Worm (Caenorhabditis elegans): Measurements from ENCODE around the gene ttc-37.

The ttc-37 gene

DNA sequence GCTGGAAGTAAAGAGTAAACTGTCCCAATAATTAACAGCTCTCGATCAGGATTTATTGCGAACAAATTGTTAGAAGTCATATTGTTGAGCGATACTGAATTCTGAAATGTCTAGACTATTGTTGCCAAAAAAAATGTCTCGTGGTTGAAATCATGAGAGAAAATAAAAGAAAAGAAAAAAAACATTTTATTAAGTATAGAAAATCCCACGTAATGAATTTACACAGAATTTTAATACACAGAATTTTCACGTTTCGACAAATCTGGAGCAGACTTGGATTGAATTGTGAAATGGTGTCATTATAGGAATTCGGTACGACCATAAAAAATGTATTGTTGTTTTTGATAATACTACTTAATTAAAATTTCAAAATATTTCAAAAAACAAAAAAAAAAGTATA lies 31.4 kb upstream of the ttc-37 start, which contains the start of gene srt-65:
TSS of gene srt-65 (minus strand) at position 101 of the 400 bp plus-strand sequence.
- TF ChIP-seq hmbx-1 (tag; optimal IDR thresholded peaks at IDR 0.05) (no peak), B0310.2 (tag; optimal IDR thresholded peaks at IDR 0.05) (no peak), flt-1 (GFP tag; IDR thresholded peaks at IDR 0.05) (no peak), ceh-36 (tag; optimal IDR thresholded peaks at IDR 0.05) (no peak), ama-1 (optimal IDR thresholded peaks at IDR 0.05) (no peak), hnd-1 (tag; optimal IDR thresholded peaks at IDR 0.05) (no peak), aly-1 (tag; optimal IDR thresholded peaks at IDR 0.05) (no peak), sea-1 (GFP tag; conservative IDR thresholded peaks at IDR 0.05) (no peak), scrt-1 (GFP tag; IDR thresholded peaks at IDR 0.05) (no peak)

DNA sequence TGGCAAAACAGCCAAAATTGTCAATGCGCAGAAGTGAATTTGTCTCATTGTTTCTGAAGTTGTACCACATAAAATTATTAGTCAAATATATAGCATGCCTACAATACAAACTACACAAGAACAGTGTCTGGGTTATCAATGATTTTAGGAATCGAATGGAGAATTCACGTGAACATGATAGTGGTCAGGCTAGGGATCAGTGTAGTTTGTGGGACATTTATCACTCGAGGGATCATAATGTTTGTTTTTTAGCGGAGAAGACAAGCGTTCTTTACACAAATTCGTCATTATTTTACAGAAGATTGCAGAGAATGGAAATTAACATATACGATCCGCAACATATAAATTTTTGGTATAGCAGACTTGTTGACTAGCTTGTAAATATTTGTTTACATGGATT lies 27.1 kb upstream of the ttc-37 start, which contains the start of gene ugt-51:
TSS of gene ugt-51 (minus strand) at position 101 of the 400 bp plus-strand sequence.
- TF ChIP-seq F13C5.2 (tag; optimal IDR thresholded peaks at IDR 0.05) = no peak
- TF ChIP-seq hmbx-1 (tag; optimal IDR thresholded peaks at IDR 0.05) = no peak
- TF ChIP-seq aly-1 (tag; optimal IDR thresholded peaks at IDR 0.05) = no peak
- TF ChIP-seq ama-1 (optimal IDR thresholded peaks at IDR 0.05) = no peak
- no peak for TF ChIP-seq hmg-4 (GFP tag; optimal IDR thresholded peaks at IDR 0.05)
- no peak for TF ChIP-seq ets-7 (tag; optimal IDR thresholded peaks at IDR 0.05)
- TF ChIP-seq tbx-11 (GFP tag; IDR thresholded peaks at IDR 0.05) = no peak
- TF ChIP-seq ceh-36 (tag; optimal IDR thresholded peaks at IDR 0.05) = no peak
- no peak for TF ChIP-seq tbx-37 (GFP tag; conservative IDR thresholded peaks at IDR 0.05)
- no peak for TF ChIP-seq B0310.2 (tag; optimal IDR thresholded peaks at IDR 0.05)
- no peak for TF ChIP-seq hnd-1 (tag; optimal IDR thresholded peaks at IDR 0.05)
- no peak for TF ChIP-seq sea-1 (GFP tag; conservative IDR thresholded peaks at IDR 0.05)
- TF ChIP-seq ceh-13 (GFP tag; optimal IDR thresholded peaks at IDR 0.05) = no peak
- TF ChIP-seq pes-1 (GFP tag; IDR thresholded peaks at IDR 0.05) = no peak
- TF ChIP-seq tra-4 (tag; optimal IDR thresholded peaks at IDR 0.05) = no peak
- no peak for TF ChIP-seq scrt-1 (GFP tag; IDR thresholded peaks at IDR 0.05)

DNA sequence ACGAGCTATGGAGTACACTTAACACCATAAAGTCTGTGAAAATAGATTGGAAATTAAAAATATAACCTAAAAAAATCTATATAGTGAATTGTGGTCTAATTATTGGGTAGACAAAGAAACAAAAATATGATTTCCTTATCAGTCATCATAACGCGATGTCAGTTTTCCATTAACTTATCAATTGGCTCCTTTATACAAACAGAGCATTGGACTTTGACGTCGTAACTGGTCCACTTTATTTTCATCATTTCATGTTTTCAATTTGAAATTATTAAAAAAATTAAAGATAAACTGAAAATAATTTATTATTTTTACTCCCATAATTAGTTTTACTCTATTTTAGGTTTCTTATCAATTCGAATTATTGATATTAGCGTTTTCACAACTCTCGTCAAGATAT lies 26.2 kb upstream of the ttc-37 start:
- TF ChIP-seq B0310.2 (tag; optimal IDR thresholded peaks at IDR 0.05) (no peak), ceh-13 (GFP tag; optimal IDR thresholded peaks at IDR 0.05) (no peak), scrt-1 (GFP tag; IDR thresholded peaks at IDR 0.05) (no peak), tra-4 (tag; optimal IDR thresholded peaks at IDR 0.05) (no peak), aly-1 (tag; optimal IDR thresholded peaks at IDR 0.05) (no peak), ceh-36 (tag; optimal IDR thresholded peaks at IDR 0.05) (no peak), F13C5.2 (tag; optimal IDR thresholded peaks at IDR 0.05) (no peak), ama-1 (optimal IDR thresholded peaks at IDR 0.05) (no peak), pes-1 (GFP tag; IDR thresholded peaks at IDR 0.05) (no peak), hmbx-1 (tag; optimal IDR thresholded peaks at IDR 0.05) (no peak), ets-7 (tag; optimal IDR thresholded peaks at IDR 0.05) (no peak), hmg-4 (GFP tag; optimal IDR thresholded peaks at IDR 0.05) (no peak), hnd-1 (tag; optimal IDR thresholded peaks at IDR 0.05) (no peak), tbx-37 (GFP tag; conservative IDR thresholded peaks at IDR 0.05) (no peak), tbx-11 (GFP tag; IDR thresholded peaks at IDR 0.05) (no peak)

DNA sequence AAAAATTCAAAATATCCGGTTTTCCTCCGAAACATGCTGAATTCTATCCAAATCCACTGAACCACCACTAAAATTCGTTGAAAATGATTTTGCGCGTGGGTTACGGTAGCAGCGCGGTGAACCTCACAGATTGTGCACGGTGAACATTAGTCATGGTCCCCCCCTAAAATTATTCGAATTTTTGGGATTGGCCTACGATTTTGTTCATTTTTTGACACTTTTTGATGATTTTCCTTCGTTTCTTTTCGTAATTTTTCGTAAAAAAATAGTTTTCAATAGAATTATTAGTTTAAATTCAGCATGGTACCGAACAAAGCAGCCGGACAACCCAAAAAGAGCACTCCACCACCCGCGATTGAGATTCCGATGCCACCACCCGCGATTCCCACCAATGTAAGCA lies 22.7 kb upstream of the ttc-37 start, which contains the start of gene C03A7.2:
TSS of gene C03A7.2 (plus strand) at position 301 of the 400 bp plus-strand sequence.
- no peak for TF ChIP-seq scrt-1 (GFP tag; IDR thresholded peaks at IDR 0.05)
- TF ChIP-seq pes-1 (GFP tag; IDR thresholded peaks at IDR 0.05) = no peak
- TF ChIP-seq tbx-37 (GFP tag; conservative IDR thresholded peaks at IDR 0.05) = no peak
- TF ChIP-seq hmg-4 (GFP tag; optimal IDR thresholded peaks at IDR 0.05) = no peak
- no peak for TF ChIP-seq hnd-1 (tag; optimal IDR thresholded peaks at IDR 0.05)
- TF ChIP-seq tbx-11 (GFP tag; IDR thresholded peaks at IDR 0.05) = no peak

DNA sequence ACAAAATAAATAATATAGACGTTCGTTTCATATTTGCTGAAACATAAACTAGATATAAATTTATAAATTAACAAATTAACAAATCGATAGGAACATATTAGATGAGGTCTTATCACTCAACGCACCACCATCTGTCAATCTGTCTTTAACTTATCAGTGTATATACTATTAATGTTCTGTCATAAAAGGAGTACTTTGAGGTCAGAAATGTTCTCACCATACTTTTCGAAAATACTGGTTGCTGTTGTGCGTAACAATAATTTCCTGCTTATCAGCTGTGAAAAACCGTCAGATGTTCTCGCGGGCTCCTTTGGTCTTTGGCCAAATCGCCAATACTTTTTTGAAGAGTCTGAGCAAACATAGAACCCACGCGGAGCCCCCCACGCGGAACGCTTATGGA lies 11.8 kb upstream of the ttc-37 start, which contains the start of gene C03A7.13:
TSS of gene C03A7.13 (minus strand) at position 43 of the 400 bp plus-strand sequence.
- TF ChIP-seq aly-1 (tag; optimal IDR thresholded peaks at IDR 0.05) = no peak
- no peak for TF ChIP-seq ceh-36 (tag; optimal IDR thresholded peaks at IDR 0.05)

DNA sequence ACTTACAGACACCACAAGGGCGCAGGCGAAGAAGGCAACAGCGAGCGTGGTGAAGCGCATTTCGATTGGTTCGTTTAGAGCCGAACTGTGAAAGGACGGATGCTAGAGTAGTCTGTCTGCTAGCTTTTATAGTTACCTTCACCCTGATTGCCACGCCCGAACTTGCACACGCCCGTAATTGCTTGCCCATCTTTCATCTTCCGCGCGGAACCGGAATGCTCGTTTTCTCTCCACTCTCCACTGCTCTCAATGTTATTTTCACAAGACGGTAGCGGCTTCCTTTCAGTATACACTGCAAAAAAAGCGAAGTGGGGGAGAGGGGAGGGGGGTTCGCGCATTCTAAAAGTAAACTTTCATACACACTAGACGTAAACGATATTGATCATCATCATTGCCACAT lies 9.8 kb upstream of the ttc-37 start, which contains the start of gene abu-8:
TSS of gene abu-8 (minus strand) at position 101 of the 400 bp plus-strand sequence.
- no peak for TF ChIP-seq F13C5.2 (tag; optimal IDR thresholded peaks at IDR 0.05)

DNA sequence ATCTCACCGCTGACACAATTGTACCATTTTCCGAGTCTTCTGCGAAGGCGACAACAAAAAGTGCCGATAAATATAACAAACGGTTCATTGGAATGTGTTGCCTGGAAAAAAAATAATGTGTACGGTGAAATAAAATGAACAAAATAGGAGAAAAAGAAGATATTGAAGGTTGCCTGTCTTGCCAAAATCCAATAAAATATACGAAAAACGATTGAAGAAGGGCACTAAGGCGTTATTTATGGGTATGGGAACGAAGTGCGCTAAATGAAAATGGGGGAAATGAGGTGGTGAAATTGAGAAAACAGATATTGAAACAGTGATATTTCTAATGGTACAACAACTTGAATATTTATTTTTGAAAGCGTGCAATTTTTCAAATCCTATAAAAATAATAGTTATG lies 6.0 kb upstream of the ttc-37 start, which contains the start of gene Y47A7.2:
TSS of gene Y47A7.2 (minus strand) at position 101 of the 400 bp plus-strand sequence.
- no peak for TF ChIP-seq hmbx-1 (tag; optimal IDR thresholded peaks at IDR 0.05)
- TF ChIP-seq B0310.2 (tag; optimal IDR thresholded peaks at IDR 0.05) = no peak
- no peak for TF ChIP-seq hnd-1 (tag; optimal IDR thresholded peaks at IDR 0.05)
- TF ChIP-seq sea-1 (GFP tag; conservative IDR thresholded peaks at IDR 0.05) = no peak
- no peak for TF ChIP-seq ama-1 (optimal IDR thresholded peaks at IDR 0.05)
- no peak for TF ChIP-seq tbx-37 (GFP tag; conservative IDR thresholded peaks at IDR 0.05)
- no peak for TF ChIP-seq ceh-36 (tag; optimal IDR thresholded peaks at IDR 0.05)

DNA sequence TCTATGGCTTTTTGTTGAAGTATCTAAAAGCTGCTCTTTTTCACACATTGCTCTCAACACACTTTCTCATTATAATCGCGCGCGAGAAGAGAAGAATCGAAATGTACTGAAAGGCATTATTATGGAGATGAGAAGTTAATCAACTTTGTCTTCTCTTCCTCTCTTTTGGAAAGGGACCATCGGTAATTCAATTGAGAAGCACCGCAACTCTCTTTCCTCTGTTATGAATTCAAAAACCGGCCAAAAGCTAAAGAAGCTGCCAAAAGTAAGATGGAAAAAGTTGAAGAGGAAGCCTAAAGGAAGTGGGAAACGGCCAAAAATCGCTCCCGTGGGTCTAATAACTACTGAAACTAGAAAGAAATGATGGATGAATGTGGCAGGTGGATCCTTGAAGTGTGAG lies 4.1 kb upstream of the ttc-37 start:
- TF ChIP-seq ets-7 (tag; optimal IDR thresholded peaks at IDR 0.05) (no peak), tra-4 (tag; optimal IDR thresholded peaks at IDR 0.05) (no peak), scrt-1 (GFP tag; IDR thresholded peaks at IDR 0.05) (no peak), tbx-11 (GFP tag; IDR thresholded peaks at IDR 0.05) (no peak), sea-1 (GFP tag; conservative IDR thresholded peaks at IDR 0.05) (no peak), hmg-4 (GFP tag; optimal IDR thresholded peaks at IDR 0.05) (no peak), B0310.2 (tag; optimal IDR thresholded peaks at IDR 0.05) (no peak), ama-1 (optimal IDR thresholded peaks at IDR 0.05) (no peak), F13C5.2 (tag; optimal IDR thresholded peaks at IDR 0.05) (no peak), tbx-37 (GFP tag; conservative IDR thresholded peaks at IDR 0.05) (no peak), aly-1 (tag; optimal IDR thresholded peaks at IDR 0.05) (no peak), hmbx-1 (tag; optimal IDR thresholded peaks at IDR 0.05) (no peak), ceh-13 (GFP tag; optimal IDR thresholded peaks at IDR 0.05) (no peak)
